Fruit fly (Drosophila melanogaster): Measurements from ENCODE around the gene htk.

htk gene

DNA sequence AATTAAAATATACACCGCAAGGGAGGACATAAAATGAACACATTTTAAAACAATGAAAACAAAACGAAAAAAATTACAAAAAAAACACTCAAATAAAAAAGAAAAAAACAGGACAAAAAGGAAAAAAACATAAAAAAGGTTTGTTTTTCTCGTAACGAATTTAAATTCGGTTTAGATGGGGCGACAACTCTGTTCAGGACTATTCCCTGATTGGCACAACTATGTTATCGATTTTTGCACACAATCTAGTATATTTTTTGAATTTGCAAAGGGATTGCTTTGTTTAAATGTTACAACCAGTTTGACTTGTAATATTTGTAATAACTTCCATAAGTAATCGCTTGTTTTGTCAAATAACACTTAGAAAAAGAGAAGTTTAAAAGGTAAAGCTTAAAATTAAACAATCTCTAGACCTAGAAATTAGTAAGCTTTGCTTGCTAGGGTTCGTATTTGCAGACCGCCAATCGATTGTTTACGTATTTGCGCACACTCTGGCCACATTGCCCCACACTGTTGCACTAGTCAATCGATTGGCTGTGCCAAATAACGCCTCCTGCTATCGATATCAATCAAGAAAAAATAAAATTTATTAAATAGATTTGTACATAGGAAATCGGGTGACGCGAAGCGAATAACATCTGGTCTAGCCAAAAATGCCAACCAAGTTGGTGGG is 40.7 kb downstream of the htk start, which contains the start of gene CG7332:
TSS of gene CG7332 (plus strand) at position 515 of the 673 bp plus-strand sequence.
- TF ChIP-seq CG8478 (optimal IDR thresholded peaks at IDR 0.05) (no peak), CTCF (optimal IDR thresholded peaks at IDR 0.05) (no peak)

DNA sequence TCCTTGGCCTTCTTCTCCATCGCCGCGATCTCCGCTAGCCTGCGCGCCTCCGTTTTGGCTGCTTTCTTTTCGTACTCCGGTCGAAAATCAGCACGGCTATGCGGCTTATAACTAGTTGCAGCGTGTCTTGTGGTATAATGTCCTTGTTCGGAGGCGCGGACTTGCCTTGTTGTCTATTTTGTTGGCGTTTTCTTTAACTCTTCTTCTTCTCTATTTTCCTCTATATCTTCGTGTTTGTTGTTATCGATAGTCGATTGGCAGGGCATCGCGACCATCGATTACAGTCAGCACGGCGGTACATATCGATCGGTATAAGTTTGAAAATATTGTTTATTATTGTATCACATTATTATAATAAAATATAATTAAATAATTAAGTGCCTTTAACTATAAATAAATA is 50.0 kb downstream of the htk start, which contains the start of gene Flacc:
TSS of gene Flacc (minus strand) at position 204 of the 400 bp plus-strand sequence.
- TF ChIP-seq CTCF (optimal IDR thresholded peaks at IDR 0.05) (no peak), CG8478 (optimal IDR thresholded peaks at IDR 0.05) (no peak)

DNA sequence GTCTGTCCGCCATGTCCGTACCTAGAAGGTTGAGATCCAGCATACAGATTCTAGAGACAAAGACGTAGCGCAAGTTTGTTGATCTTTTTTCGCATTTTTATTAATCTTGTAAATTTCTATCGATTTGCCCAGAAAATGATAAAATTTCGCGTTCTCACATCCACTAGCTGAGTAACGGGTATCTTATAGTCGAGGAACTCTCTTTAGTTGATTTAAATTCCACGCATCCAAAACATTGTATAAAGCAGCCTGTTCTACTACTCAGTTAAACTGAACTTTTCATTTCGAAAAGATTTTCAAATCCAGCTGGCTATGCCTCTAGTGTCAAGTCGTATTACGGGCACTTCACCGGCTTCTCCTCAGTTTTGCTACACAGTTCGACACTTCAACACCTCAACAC is 50.7 kb downstream of the htk start, which contains the start of gene SdhBL:
TSS of gene SdhBL (plus strand) at position 301 of the 400 bp plus-strand sequence.
- no peak for TF ChIP-seq CTCF (optimal IDR thresholded peaks at IDR 0.05)
- no peak for TF ChIP-seq CG8478 (optimal IDR thresholded peaks at IDR 0.05)

DNA sequence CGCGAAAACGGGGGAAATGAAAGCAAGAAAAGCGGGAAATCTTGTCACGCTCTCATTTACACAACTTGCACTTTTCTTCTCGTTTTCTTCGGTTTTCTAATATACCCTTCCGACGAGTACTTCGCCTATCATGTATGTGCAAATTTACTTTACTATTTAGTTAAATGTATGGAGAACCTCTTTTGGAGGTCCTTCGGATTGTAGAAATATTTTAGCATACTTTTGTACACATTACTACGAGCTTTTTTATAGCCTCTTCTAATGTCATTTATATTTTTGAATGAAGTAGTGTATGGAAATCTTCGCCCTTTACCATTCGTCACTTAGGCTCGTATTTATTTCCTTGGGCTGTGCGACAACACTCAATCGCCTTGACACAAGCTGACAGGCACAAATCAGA is 53.8 kb downstream of the htk start:
- no peak for TF ChIP-seq CTCF (optimal IDR thresholded peaks at IDR 0.05)
- TF ChIP-seq CG8478 (optimal IDR thresholded peaks at IDR 0.05) = no peak

DNA sequence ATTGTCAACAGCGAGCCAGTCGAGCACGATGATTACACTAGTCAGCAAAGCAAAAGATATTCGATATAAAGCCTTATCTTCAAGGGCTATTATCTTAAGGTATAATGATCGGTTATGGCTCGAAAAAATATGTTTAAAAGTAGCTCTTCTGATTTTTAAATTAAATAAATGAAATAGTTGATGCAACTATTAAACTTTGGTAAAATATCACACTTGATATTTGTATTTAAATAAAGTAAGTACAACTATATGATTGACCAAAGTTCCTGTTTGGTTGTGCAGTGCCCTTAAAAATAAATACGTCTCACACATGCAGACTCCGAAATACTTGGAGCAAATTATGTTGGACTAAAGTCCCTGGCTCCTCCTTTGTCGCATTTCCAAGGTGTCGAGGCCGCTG is 54.4 kb downstream of the htk start:
- TF ChIP-seq CG8478 (optimal IDR thresholded peaks at IDR 0.05) (no peak), CTCF (optimal IDR thresholded peaks at IDR 0.05) (no peak)

DNA sequence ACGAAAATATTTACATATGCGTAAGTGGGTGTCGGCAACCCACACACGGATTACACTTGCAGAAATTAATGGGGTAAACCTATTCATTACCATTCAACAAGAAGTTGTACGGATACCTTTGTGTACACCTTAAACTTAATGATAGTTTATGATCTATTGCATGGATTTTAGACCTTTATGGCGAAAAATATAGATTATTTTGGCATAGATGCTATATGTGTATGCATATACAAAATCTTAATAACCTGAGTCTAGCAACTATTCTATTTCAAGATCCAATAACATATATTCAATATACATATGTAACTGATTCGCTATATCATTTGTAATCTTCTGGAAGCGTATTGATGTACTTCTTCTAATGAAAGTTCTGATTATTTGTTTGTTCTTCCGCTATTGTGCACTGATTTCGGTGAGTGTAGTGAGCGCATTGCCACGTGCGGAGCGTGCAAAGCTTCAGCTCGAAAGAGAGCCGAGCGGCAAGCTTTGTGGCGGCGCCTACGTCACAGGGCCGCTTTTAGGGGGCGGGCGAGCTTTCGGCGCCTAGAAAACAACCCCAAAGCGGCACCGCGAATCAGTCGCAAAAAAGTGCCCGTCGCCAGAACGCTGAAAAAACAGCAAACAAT is 56.5 kb downstream of the htk start, which contains the start of gene CG7378:
TSS of gene CG7378 (plus strand) at position 576 of the 626 bp plus-strand sequence.
- TF ChIP-seq CG8478 (optimal IDR thresholded peaks at IDR 0.05) (no peak), CTCF (optimal IDR thresholded peaks at IDR 0.05) (no peak)

DNA sequence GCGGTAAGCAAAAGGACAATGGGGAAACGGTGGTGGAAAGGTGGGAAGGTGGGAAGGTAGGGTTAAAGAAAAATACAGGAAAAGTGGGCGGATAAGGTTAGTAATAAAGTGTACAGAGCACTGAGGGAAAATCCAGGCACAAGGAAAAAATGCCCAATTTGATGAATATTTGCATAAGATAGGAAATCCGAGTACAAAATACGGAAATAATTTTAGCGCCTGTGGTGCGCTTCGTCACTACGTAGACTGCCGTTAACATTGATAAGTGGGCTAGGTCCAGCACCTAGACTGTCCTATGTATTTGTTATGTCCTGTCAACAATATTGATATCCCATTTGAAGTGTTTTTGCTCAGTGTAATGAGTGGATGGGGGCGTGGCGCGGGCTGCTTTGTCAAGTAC is 57.5 kb downstream of the htk start:
- no peak for TF ChIP-seq CG8478 (optimal IDR thresholded peaks at IDR 0.05)
- TF ChIP-seq CTCF (optimal IDR thresholded peaks at IDR 0.05) = no peak

DNA sequence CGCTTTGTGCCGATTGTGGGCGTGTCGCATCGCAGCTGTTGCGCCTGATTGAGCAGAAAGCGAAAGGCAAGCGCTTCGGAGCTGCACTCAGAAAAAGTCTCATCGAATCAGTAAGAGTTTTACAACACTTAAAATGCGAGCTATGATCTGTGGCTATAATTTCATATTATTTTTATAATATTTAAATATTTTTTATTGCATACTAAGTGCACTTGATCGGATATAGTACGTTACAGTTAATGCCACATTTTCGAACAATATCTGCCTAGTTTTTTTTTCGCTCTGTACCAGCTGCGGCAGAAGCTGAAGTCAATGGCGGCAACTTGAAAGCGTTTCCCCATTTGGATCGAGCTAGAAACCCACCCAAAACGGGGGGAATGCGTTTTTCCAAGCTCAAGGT is 59.3 kb downstream of the htk start:
- TF ChIP-seq CTCF (optimal IDR thresholded peaks at IDR 0.05) (no peak), CG8478 (optimal IDR thresholded peaks at IDR 0.05) (no peak)

DNA sequence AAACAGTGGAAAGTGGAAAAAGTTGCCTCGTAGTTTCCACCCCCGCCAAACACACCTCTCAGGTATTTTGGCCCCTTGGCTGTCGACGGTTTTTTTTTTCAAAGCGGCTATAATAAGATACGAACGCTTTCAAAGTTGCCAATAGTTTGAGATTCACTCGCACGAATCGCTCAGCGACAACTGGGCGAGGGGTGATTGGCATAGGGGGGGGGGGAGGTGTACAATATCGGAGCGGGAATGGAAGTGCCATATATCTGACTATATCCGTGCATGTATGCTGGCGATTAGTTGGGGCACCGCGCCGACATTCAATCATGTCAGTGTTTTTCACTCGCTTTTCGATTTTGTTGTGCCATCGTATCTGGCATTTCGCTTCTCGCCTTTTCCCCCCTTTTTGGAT is 61.7 kb downstream of the htk start:
- TF ChIP-seq CTCF (optimal IDR thresholded peaks at IDR 0.05) (no peak), CG8478 (optimal IDR thresholded peaks at IDR 0.05) (no peak)

Measured in S2 (cell line).